Fruit fly (Drosophila melanogaster): ENCODE measurements around the gene CG5861.

dm6 chr2L:16275177-16275808, 31.8 kb downstream of the CG5861 start:
- TF ChIP-seq CG8478 (optimal IDR thresholded peaks at IDR 0.05) (no peak), CTCF (optimal IDR thresholded peaks at IDR 0.05) (no peak)

Measured in S2 (cell line).